Fruit fly (Drosophila melanogaster) whole organism, adult: ENCODE measurements around the gene CG2604.

ENCODE experiments used
- CG5204 ChIP-seq: fragments of 200-800 bp; sonication (Bioruptor generic); optimal IDR thresholded peaks from 2 replicates; lab custom pipeline; 2016; ENCODE audit warnings: missing biosample characterization, missing genetic modification characterization
- CG7101 ChIP-seq: fragments of 200-800 bp; sonication (Bioruptor generic); optimal IDR thresholded peaks from 2 replicates; lab custom pipeline; 2018; ENCODE audit warnings: missing biosample characterization, mild to moderate bottlenecking, missing genetic modification characterization, moderate library complexity
- Clk ChIP-seq: fragments of 200-800 bp; sonication (Bioruptor generic); optimal IDR thresholded peaks from 2 replicates; lab custom pipeline; 2017; ENCODE audit warnings: missing biosample characterization, missing genetic modification characterization
- Mnt ChIP-seq: fragments of 200-800 bp; sonication (Bioruptor generic); optimal IDR thresholded peaks from 2 replicates; lab custom pipeline; 2016; ENCODE audit warnings: missing biosample characterization, mild to moderate bottlenecking, missing genetic modification characterization
- bab1 ChIP-seq: fragments of 200-800 bp; sonication (Bioruptor generic); optimal IDR thresholded peaks from 3 replicates; lab custom pipeline; 2019; ENCODE audit warnings: missing biosample characterization, mild to moderate bottlenecking, missing genetic modification characterization, moderate library complexity
- cnc ChIP-seq, 2 experiments: fragments of >200 bp; optimal IDR thresholded peaks; 2 replicates each; lab custom pipeline; 2017
- kay ChIP-seq: fragments of 200-800 bp; sonication (Bioruptor generic); peaks from one replicate; lab custom pipeline; 2016; ENCODE audit warnings: missing biosample characterization, missing genetic modification characterization, borderline replicate concordance
- pad ChIP-seq: fragments of 200-800 bp; sonication (Bioruptor generic); optimal IDR thresholded peaks from 3 replicates; lab custom pipeline; 2017; ENCODE audit warnings: missing biosample characterization, missing genetic modification characterization, mild to moderate bottlenecking, moderate library complexity, missing genetic modification reagents
- tj ChIP-seq: fragments of 200-800 bp; sonication (Bioruptor generic); optimal IDR thresholded peaks from 3 replicates; lab custom pipeline; 2017; ENCODE audit warnings: missing biosample characterization, mild to moderate bottlenecking, missing genetic modification characterization, moderate library complexity

dm6 chr3R:5226025-5226424 is 2.9 kb upstream of the CG2604 start, which contains the start of gene Vps37B:
- TF ChIP-seq Clk (no peak), CG5204 (GFP tag; lab: Kevin White, UChicago) (no peak), Mnt (GFP tag; lab: Kevin White, UChicago) (no peak), CG7101 (no peak), kay (no peak), bab1 (GFP tag; lab: Kevin White, UChicago) (no peak), tj (GFP tag; lab: Kevin White, UChicago) (no peak), pad (GFP tag; lab: Kevin White, UChicago) (no peak), cnc (optimal IDR thresholded peaks at IDR 0.05; lab: Kevin White, UChicago) (no peak)
